Fruit fly (Drosophila melanogaster) whole organism, embryonic: ENCODE data around the gene CG11617.

Experiments
- Adf1 ChIP-seq: fragments of 200-800 bp; sonication (Bioruptor generic); IDR thresholded peaks from 2 replicates; pipeline ENCODE4 v1.3.6; 2022; ENCODE audit warnings: missing biosample characterization, missing genetic modification characterization
- Atf6 ChIP-seq: fragments of 200-800 bp; sonication (Bioruptor generic); IDR thresholded peaks from 2 replicates; pipeline ENCODE4 v1.3.6; 2022; ENCODE audit warnings: missing biosample characterization, missing genetic modification characterization
- BEAF-32 ChIP-seq: fragments of 200-800 bp; sonication (Bioruptor generic); optimal IDR thresholded peaks from 3 replicates; lab custom pipeline; 2017; ENCODE audit warnings: missing biosample characterization, missing genetic modification characterization, mild to moderate bottlenecking, moderate library complexity, missing genetic modification reagents
- Blimp-1 ChIP-seq: fragments of 200-800 bp; sonication (Bioruptor generic); optimal IDR thresholded peaks from 3 replicates; lab custom pipeline; 2018; ENCODE audit warnings: missing biosample characterization, missing genetic modification characterization, mild to moderate bottlenecking, moderate library complexity, missing genetic modification reagents
- CG10979 ChIP-seq: fragments of 200-800 bp; sonication (Bioruptor generic); optimal IDR thresholded peaks from 2 replicates; lab custom pipeline; 2018; ENCODE audit warnings: missing biosample characterization, mild to moderate bottlenecking, missing genetic modification characterization, moderate library complexity
- CG11560 ChIP-seq: fragments of 200-800 bp; sonication (Bioruptor generic); IDR thresholded peaks from 3 replicates; pipeline ENCODE4 v1.3.6; 2022; ENCODE audit warnings: missing biosample characterization, missing genetic modification characterization
- CG13287 ChIP-seq: fragments of 200-800 bp; sonication (Bioruptor generic); IDR thresholded peaks from 2 replicates; pipeline ENCODE4 v1.3.6; 2022; ENCODE audit warnings: missing biosample characterization, missing genetic modification characterization; ENCODE audit not compliant: partially characterized antibody
- CG13775 ChIP-seq: fragments of 200-800 bp; sonication (Bioruptor generic); optimal IDR thresholded peaks from 3 replicates; lab custom pipeline; 2017; ENCODE audit warnings: missing biosample characterization, mild to moderate bottlenecking, missing genetic modification characterization
- CG17829 ChIP-seq: fragments of 200-800 bp; optimal IDR thresholded peaks from 2 replicates; lab custom pipeline; 2019; ENCODE audit warnings: missing biosample characterization, mild to moderate bottlenecking, missing genetic modification characterization, moderate library complexity
- CG18599 ChIP-seq: fragments of 200-800 bp; sonication (Bioruptor generic); optimal IDR thresholded peaks from 3 replicates; lab custom pipeline; 2017; ENCODE audit warnings: missing biosample characterization, missing genetic modification characterization, mild to moderate bottlenecking, moderate library complexity, missing genetic modification reagents
- CG32532 ChIP-seq: fragments of 200-800 bp; sonication (Bioruptor generic); IDR thresholded peaks from 2 replicates; pipeline ENCODE4 v1.3.6; 2022; ENCODE audit warnings: missing biosample characterization, missing genetic modification characterization
- CG32767 ChIP-seq: fragments of 200-800 bp; sonication (Bioruptor generic); IDR thresholded peaks from 2 replicates; pipeline ENCODE4 v1.3.6; 2022; ENCODE audit warnings: missing biosample characterization, missing genetic modification characterization
- CG4404 ChIP-seq: fragments of 200-800 bp; sonication (Bioruptor generic); IDR thresholded peaks from 2 replicates; pipeline ENCODE4 v1.3.6; 2022; ENCODE audit warnings: missing biosample characterization, missing genetic modification characterization
- CG4617 ChIP-seq: fragments of 200-800 bp; sonication (Bioruptor generic); optimal IDR thresholded peaks from 3 replicates; lab custom pipeline; 2016; ENCODE audit warnings: missing biosample characterization, missing genetic modification characterization, borderline replicate concordance
- CG6689 ChIP-seq: fragments of 200-800 bp; sonication (Bioruptor generic); IDR thresholded peaks from 2 replicates; pipeline ENCODE4 v1.3.6; 2022; ENCODE audit warnings: missing biosample characterization, missing genetic modification characterization
- CG6765 ChIP-seq: fragments of 200-800 bp; sonication (Bioruptor generic); optimal IDR thresholded peaks from 3 replicates; lab custom pipeline; 2017; ENCODE audit warnings: missing biosample characterization, mild to moderate bottlenecking, missing genetic modification characterization
- CG6791 ChIP-seq: fragments of 200-800 bp; sonication (Bioruptor generic); IDR thresholded peaks from 3 replicates; pipeline ENCODE4 v1.3.6; 2022; ENCODE audit warnings: missing biosample characterization, missing genetic modification characterization; ENCODE audit not compliant: partially characterized antibody
- CHES-1-like ChIP-seq: fragments of 200-800 bp; sonication (Bioruptor generic); optimal IDR thresholded peaks from 2 replicates; lab custom pipeline; 2016; ENCODE audit warnings: missing biosample characterization, missing genetic modification characterization
- Chrac-16 ChIP-seq: fragments of 200-800 bp; sonication (Bioruptor generic); optimal IDR thresholded peaks from 3 replicates; lab custom pipeline; 2016; ENCODE audit warnings: missing biosample characterization, missing genetic modification characterization
- CoRest ChIP-seq: fragments of 200-800 bp; sonication (Bioruptor generic); optimal IDR thresholded peaks from 3 replicates; lab custom pipeline; 2018; ENCODE audit warnings: missing biosample characterization, mild to moderate bottlenecking, missing genetic modification characterization, moderate library complexity
- CrebB ChIP-seq: fragments of 200-800 bp; sonication (Bioruptor generic); optimal IDR thresholded peaks from 3 replicates; lab custom pipeline; 2018; ENCODE audit warnings: missing biosample characterization, mild to moderate bottlenecking, missing genetic modification characterization
- Doc3 ChIP-seq: fragments of 200-800 bp; sonication (Bioruptor generic); IDR thresholded peaks from 3 replicates; pipeline ENCODE4 v1.3.6; 2022; ENCODE audit warnings: missing biosample characterization, missing genetic modification characterization; ENCODE audit not compliant: partially characterized antibody
- E2f1 ChIP-seq: fragments of 200-800 bp; sonication (Bioruptor generic); IDR thresholded peaks from 2 replicates; pipeline ENCODE4 v1.3.6; 2022; ENCODE audit warnings: missing biosample characterization, missing genetic modification characterization
- E2f2 ChIP-seq: fragments of 200-800 bp; sonication (Bioruptor generic); IDR thresholded peaks from 2 replicates; pipeline ENCODE4 v1.3.6; 2022; ENCODE audit warnings: missing biosample characterization, missing genetic modification characterization
- Elba2 ChIP-seq: fragments of 200-800 bp; sonication (Bioruptor generic); optimal IDR thresholded peaks from 3 replicates; lab custom pipeline; 2016; ENCODE audit warnings: missing biosample characterization, missing genetic modification characterization
- Fer1 ChIP-seq: fragments of 200-800 bp; sonication (Bioruptor generic); optimal IDR thresholded peaks from 2 replicates; lab custom pipeline; 2017; ENCODE audit warnings: missing biosample characterization, mild to moderate bottlenecking, missing genetic modification characterization
- Fer2 ChIP-seq: fragments of 200-800 bp; sonication (Bioruptor generic); optimal IDR thresholded peaks from 2 replicates; lab custom pipeline; 2018; ENCODE audit warnings: missing biosample characterization, mild to moderate bottlenecking, missing genetic modification characterization, moderate library complexity
- Hr78 ChIP-seq, 2 experiments: fragments of 200-800 bp in 1 of 2; fragments of >200 bp in 1 of 2; sonication (Bioruptor generic) in 1 of 2; optimal IDR thresholded peaks; 2 replicates each; lab custom pipeline; 2017 to 2019; ENCODE audit warnings: missing biosample characterization in 2 of 2, missing genetic modification characterization in 2 of 2, mild to moderate bottlenecking in 1 of 2, moderate library complexity in 1 of 2
- Kr ChIP-seq: fragments of 200-800 bp; sonication (Bioruptor generic); optimal IDR thresholded peaks from 2 replicates; lab custom pipeline; 2017; ENCODE audit warnings: missing biosample characterization, mild to moderate bottlenecking, missing genetic modification characterization
- Lim3 ChIP-seq: fragments of 200-800 bp; sonication (Bioruptor generic); IDR thresholded peaks from 2 replicates; pipeline ENCODE4 v1.3.6; 2022; ENCODE audit warnings: missing biosample characterization, missing genetic modification characterization
- NfI ChIP-seq: fragments of 200-800 bp; sonication (Bioruptor generic); optimal IDR thresholded peaks from 3 replicates; lab custom pipeline; 2018; ENCODE audit warnings: missing biosample characterization, mild to moderate bottlenecking, missing genetic modification characterization, moderate library complexity
- Ptx1 ChIP-seq: fragments of 200-800 bp; sonication (Bioruptor generic); IDR thresholded peaks from 2 replicates; pipeline ENCODE4 v1.3.6; 2022; ENCODE audit warnings: missing biosample characterization, missing genetic modification characterization
- ab ChIP-seq: fragments of 200-800 bp; sonication (Bioruptor generic); optimal IDR thresholded peaks from 2 replicates; lab custom pipeline; 2016; ENCODE audit warnings: missing biosample characterization, missing genetic modification characterization
- chinmo ChIP-seq: fragments of 200-800 bp; sonication (Bioruptor generic); IDR thresholded peaks from 4 replicates; pipeline ENCODE4 v1.3.6; 2022; ENCODE audit warnings: missing biosample characterization, missing genetic modification characterization; ENCODE audit not compliant: partially characterized antibody
- en ChIP-seq: fragments of 200-800 bp; sonication (Bioruptor generic); optimal IDR thresholded peaks from 2 replicates; lab custom pipeline; 2016; ENCODE audit warnings: missing biosample characterization, missing genetic modification characterization
- esg ChIP-seq: fragments of 200-800 bp; sonication (Bioruptor generic); conservative IDR thresholded peaks from 2 replicates; pipeline ENCODE4 v1.3.6; 2022; ENCODE audit warnings: missing biosample characterization, missing genetic modification characterization
- gem ChIP-seq: fragments of 200-800 bp; sonication (Bioruptor generic); optimal IDR thresholded peaks from 2 replicates; lab custom pipeline; 2019; ENCODE audit warnings: missing biosample characterization, mild to moderate bottlenecking, missing genetic modification characterization, moderate library complexity
- gro ChIP-seq: fragments of 200-800 bp; sonication (Bioruptor generic); optimal IDR thresholded peaks from 2 replicates; lab custom pipeline; 2016; ENCODE audit warnings: missing biosample characterization, missing genetic modification characterization
- gt ChIP-seq: fragments of 200-800 bp; sonication (Bioruptor generic); IDR thresholded peaks from 2 replicates; pipeline ENCODE4 v1.3.6; 2022; ENCODE audit warnings: missing biosample characterization, missing genetic modification characterization
- hb ChIP-seq: fragments of 200-800 bp; sonication (Bioruptor generic); IDR thresholded peaks from 3 replicates; pipeline ENCODE4 v1.3.6; 2022; ENCODE audit warnings: missing biosample characterization, missing genetic modification characterization; ENCODE audit not compliant: partially characterized antibody
- her ChIP-seq: fragments of 200-800 bp; sonication (Bioruptor generic); optimal IDR thresholded peaks from 2 replicates; lab custom pipeline; 2016; ENCODE audit warnings: missing biosample characterization, missing genetic modification characterization
- kay ChIP-seq: fragments of 200-800 bp; sonication (Bioruptor generic); optimal IDR thresholded peaks from 2 replicates; lab custom pipeline; 2016; ENCODE audit warnings: missing biosample characterization, missing genetic modification characterization
- luna ChIP-seq: fragments of 200-800 bp; sonication (Bioruptor generic); optimal IDR thresholded peaks from 2 replicates; lab custom pipeline; 2016; ENCODE audit warnings: missing biosample characterization, missing genetic modification characterization
- maf-S ChIP-seq: fragments of 200-800 bp; sonication (Bioruptor generic); optimal IDR thresholded peaks from 2 replicates; lab custom pipeline; 2016; ENCODE audit warnings: missing biosample characterization, missing genetic modification characterization
- odd ChIP-seq: fragments of 200-800 bp; sonication (Bioruptor generic); optimal IDR thresholded peaks from 2 replicates; lab custom pipeline; 2017; ENCODE audit warnings: missing biosample characterization, mild to moderate bottlenecking, missing genetic modification characterization
- pzg ChIP-seq: fragments of 200-800 bp; sonication (Bioruptor generic); optimal IDR thresholded peaks from 3 replicates; lab custom pipeline; 2018; ENCODE audit warnings: missing biosample characterization, mild to moderate bottlenecking, missing genetic modification characterization, moderate library complexity
- slbo ChIP-seq: fragments of 200-800 bp; sonication (Bioruptor generic); IDR thresholded peaks from 2 replicates; pipeline ENCODE4 v1.3.6; 2022; ENCODE audit warnings: missing biosample characterization, missing genetic modification characterization
- stc ChIP-seq: fragments of 200-800 bp; sonication (Bioruptor generic); IDR thresholded peaks from 2 replicates; pipeline ENCODE4 v1.3.6; 2022; ENCODE audit warnings: missing biosample characterization, missing genetic modification characterization
- tin ChIP-seq: fragments of 200-800 bp; sonication (Bioruptor generic); optimal IDR thresholded peaks from 3 replicates; lab custom pipeline; 2016; ENCODE audit warnings: missing biosample characterization, missing genetic modification characterization
- yki ChIP-seq: fragments of >200 bp; optimal IDR thresholded peaks from 3 replicates; lab custom pipeline; 2018

The CG11617 gene

dm6 chr2L:223867-224598, 16.9 kb upstream of the CG11617 start (continued):
- TF ChIP-seq tin: no peak
- no peak for TF ChIP-seq Chrac-16
- no peak for TF ChIP-seq CG32532 (GFP tag; lab: Robert Waterston, UW)
- TF ChIP-seq CG4404 (GFP tag; lab: Robert Waterston, UW): no peak
- no peak for TF ChIP-seq CG4617 (GFP tag; lab: Kevin White, UChicago)
- TF ChIP-seq Fer2 (tag; lab: Kevin White, UChicago): no peak
- TF ChIP-seq slbo: no peak
- TF ChIP-seq Kr (GFP tag; lab: Kevin White, UChicago): peak; percentile 6
- no peak for TF ChIP-seq CoRest (tag; lab: Kevin White, UChicago)
- no peak for TF ChIP-seq hb (GFP tag; lab: Robert Waterston, UW)
- TF ChIP-seq CG6791 (GFP tag; lab: Robert Waterston, UW): no peak
- TF ChIP-seq CG11560 (tag; lab: Robert Waterston, UW): no peak
- no peak for TF ChIP-seq CHES-1-like
- no peak for TF ChIP-seq CG6689 (GFP tag; lab: Robert Waterston, UW)
- TF ChIP-seq CG18599: no peak
- TF ChIP-seq luna (GFP tag; lab: Kevin White, UChicago): no peak
- no peak for TF ChIP-seq Fer1 (GFP tag; lab: Kevin White, UChicago)
- TF ChIP-seq CG13775 (GFP tag; lab: Kevin White, UChicago): no peak
- no peak for TF ChIP-seq Ptx1 (GFP tag; lab: Robert Waterston, UW)
- no peak for TF ChIP-seq odd (GFP tag; lab: Kevin White, UChicago)
- no peak for TF ChIP-seq esg (GFP tag; lab: Robert Waterston, UW)
- no peak for TF ChIP-seq kay (GFP tag; lab: Kevin White, UChicago)
- no peak for TF ChIP-seq Atf6 (GFP tag; lab: Robert Waterston, UW)
- TF ChIP-seq pzg (GFP tag; lab: Kevin White, UChicago): no peak
- no peak for TF ChIP-seq E2f2 (GFP tag; lab: Robert Waterston, UW)
- peak; percentile 27; the same call in 1 of the 2 replicates for TF ChIP-seq CG32767 (GFP tag; lab: Robert Waterston, UW)
- no peak for TF ChIP-seq gro (GFP tag; lab: Kevin White, UChicago)
- peak; percentile 78 for TF ChIP-seq Adf1 (GFP tag; lab: Robert Waterston, UW)
- TF ChIP-seq chinmo (GFP tag; lab: Robert Waterston, UW): peak; percentile 83; the same call in 3 of the 4 replicates
- TF ChIP-seq ab (GFP tag; lab: Kevin White, UChicago): no peak
- TF ChIP-seq yki: no peak
- no peak for TF ChIP-seq Hr78 (GFP tag; optimal IDR thresholded peaks at IDR 0.05; lab: Kevin White, UChicago)
- TF ChIP-seq gem (tag; lab: Kevin White, UChicago): no peak
- TF ChIP-seq CrebB (tag; lab: Kevin White, UChicago): no peak
- TF ChIP-seq Doc3 (GFP tag; lab: Robert Waterston, UW): no peak
- TF ChIP-seq CG17829 (tag; lab: Kevin White, UChicago): no peak
- TF ChIP-seq E2f1 (GFP tag; lab: Robert Waterston, UW): no peak
- no peak for TF ChIP-seq her
- no peak for TF ChIP-seq CG10979 (tag; lab: Kevin White, UChicago)
- TF ChIP-seq stc: no peak
- no peak for TF ChIP-seq Lim3
- no peak for TF ChIP-seq maf-S (GFP tag; lab: Kevin White, UChicago)
- TF ChIP-seq CG13287 (GFP tag; lab: Robert Waterston, UW): 0 out of 2 replicates have a peak, but pooled peaks have one; percentile 3
- no peak for TF ChIP-seq NfI
- TF ChIP-seq BEAF-32 (GFP tag; lab: Kevin White, UChicago): peak; percentile 29
- no peak for TF ChIP-seq Blimp-1 (GFP tag; lab: Kevin White, UChicago)
- no peak for TF ChIP-seq gt (GFP tag; lab: Robert Waterston, UW)
- no peak for TF ChIP-seq en
- no peak for TF ChIP-seq CG6765 (GFP tag; lab: Kevin White, UChicago)
- no peak for TF ChIP-seq Elba2 (GFP tag; lab: Kevin White, UChicago)
